Fruit fly (Drosophila melanogaster) whole organism, embryonic: ENCODE data around the gene S6KL.
A peak's percentile ranks its signal among the peaks of the same experiment; 100 is the strongest.

Experiments
- Asciz ChIP-seq: fragments of 200-800 bp; sonication (Bioruptor generic); optimal IDR thresholded peaks from 2 replicates; lab custom pipeline; 2017; ENCODE audit warnings: missing biosample characterization, mild to moderate bottlenecking, missing genetic modification characterization, missing genetic modification reagents
- Atf-2 ChIP-seq: fragments of 200-800 bp; sonication (Bioruptor generic); optimal IDR thresholded peaks from 2 replicates; lab custom pipeline; 2016; ENCODE audit warnings: missing biosample characterization, missing genetic modification characterization
- CG11398 ChIP-seq: fragments of 200-800 bp; sonication (Bioruptor generic); optimal IDR thresholded peaks from 2 replicates; lab custom pipeline; 2016; ENCODE audit warnings: missing biosample characterization, missing genetic modification characterization
- CG11504 ChIP-seq: fragments of 200-800 bp; sonication (Bioruptor generic); optimal IDR thresholded peaks from 3 replicates; lab custom pipeline; 2019; ENCODE audit warnings: missing biosample characterization, mild to moderate bottlenecking, missing genetic modification characterization, moderate library complexity
- CG11560 ChIP-seq: fragments of 200-800 bp; sonication (Bioruptor generic); IDR thresholded peaks from 3 replicates; pipeline ENCODE4 v1.3.6; 2022; ENCODE audit warnings: missing biosample characterization, missing genetic modification characterization
- CG14710 ChIP-seq: fragments of 200-800 bp; sonication (Bioruptor generic); optimal IDR thresholded peaks from 3 replicates; lab custom pipeline; 2019; ENCODE audit warnings: missing biosample characterization, mild to moderate bottlenecking, missing genetic modification characterization, moderate library complexity
- CG16813 ChIP-seq: fragments of 200-800 bp; sonication (Bioruptor generic); IDR thresholded peaks from 3 replicates; pipeline ENCODE4 v1.3.6; 2022; ENCODE audit warnings: missing biosample characterization, missing genetic modification characterization; ENCODE audit not compliant: partially characterized antibody
- CG16863 ChIP-seq: fragments of 200-800 bp; sonication (Bioruptor generic); optimal IDR thresholded peaks from 3 replicates; lab custom pipeline; 2016; ENCODE audit warnings: missing biosample characterization, missing genetic modification characterization
- CG17361 ChIP-seq: fragments of 200-800 bp; sonication (Bioruptor generic); IDR thresholded peaks from 3 replicates; pipeline ENCODE4 v1.3.6; 2022; ENCODE audit warnings: missing biosample characterization, missing genetic modification characterization
- CG1792 ChIP-seq: fragments of 200-800 bp; sonication (Bioruptor generic); optimal IDR thresholded peaks from 2 replicates; lab custom pipeline; 2016; ENCODE audit warnings: missing biosample characterization, missing genetic modification characterization
- CG2678 ChIP-seq: fragments of 200-800 bp; sonication (Bioruptor generic); optimal IDR thresholded peaks from 3 replicates; lab custom pipeline; 2019; ENCODE audit warnings: missing biosample characterization, mild to moderate bottlenecking, missing genetic modification characterization, moderate library complexity
- CG2875 ChIP-seq: fragments of 200-800 bp; sonication (Bioruptor generic); optimal IDR thresholded peaks from 2 replicates; lab custom pipeline; 2017; ENCODE audit warnings: missing biosample characterization, mild to moderate bottlenecking, missing genetic modification characterization, missing genetic modification reagents
- CG30020 ChIP-seq: fragments of 200-800 bp; optimal IDR thresholded peaks from 2 replicates; lab custom pipeline; 2019; ENCODE audit warnings: missing biosample characterization, mild to moderate bottlenecking, missing genetic modification characterization, moderate library complexity
- CG32532 ChIP-seq: fragments of 200-800 bp; sonication (Bioruptor generic); IDR thresholded peaks from 2 replicates; pipeline ENCODE4 v1.3.6; 2022; ENCODE audit warnings: missing biosample characterization, missing genetic modification characterization
- CG42726 ChIP-seq: fragments of 200-800 bp; sonication (Bioruptor generic); IDR thresholded peaks from 2 replicates; pipeline ENCODE4 v1.3.6; 2022; ENCODE audit warnings: missing biosample characterization, missing genetic modification characterization; ENCODE audit not compliant: partially characterized antibody
- CG43689 ChIP-seq: fragments of 200-800 bp; sonication (Bioruptor generic); IDR thresholded peaks from 2 replicates; pipeline ENCODE4 v1.3.6; 2022; ENCODE audit warnings: missing biosample characterization, missing genetic modification characterization
- CG5180 ChIP-seq: fragments of 200-800 bp; sonication (Bioruptor generic); optimal IDR thresholded peaks from 3 replicates; lab custom pipeline; 2017; ENCODE audit warnings: missing biosample characterization, missing genetic modification characterization, mild to moderate bottlenecking, moderate library complexity, missing genetic modification reagents
- CG6654 ChIP-seq: fragments of 200-800 bp; sonication (Bioruptor generic); optimal IDR thresholded peaks from 2 replicates; lab custom pipeline; 2017; ENCODE audit warnings: missing biosample characterization, mild to moderate bottlenecking, missing genetic modification characterization
- CG6854 ChIP-seq: fragments of 200-800 bp; sonication (Bioruptor generic); optimal IDR thresholded peaks from 3 replicates; lab custom pipeline; 2017; ENCODE audit warnings: missing biosample characterization, mild to moderate bottlenecking, missing genetic modification characterization
- CG8290 ChIP-seq, 3 experiments: fragments of 200-800 bp; sonication (Bioruptor generic); optimal IDR thresholded peaks; 2 replicates each; lab custom pipeline; 2016 to 2019; ENCODE audit warnings: missing biosample characterization in 3 of 3, missing genetic modification characterization in 3 of 3, mild to moderate bottlenecking in 2 of 3, moderate library complexity in 1 of 3
- CG8478 ChIP-seq: fragments of >200 bp; optimal IDR thresholded peaks from 2 replicates; lab custom pipeline; 2018
- Deaf1 ChIP-seq: fragments of 200-800 bp; optimal IDR thresholded peaks from 3 replicates; lab custom pipeline; 2019; ENCODE audit warnings: missing biosample characterization, mild to moderate bottlenecking, missing genetic modification characterization, moderate library complexity
- Dip3 ChIP-seq: fragments of 200-800 bp; sonication (Bioruptor generic); optimal IDR thresholded peaks from 3 replicates; lab custom pipeline; 2016; ENCODE audit warnings: missing biosample characterization, missing genetic modification characterization
- Dref ChIP-seq: fragments of 200-800 bp; sonication (Bioruptor generic); IDR thresholded peaks from 2 replicates; pipeline ENCODE4 v1.3.6; 2022; ENCODE audit warnings: missing biosample characterization, missing genetic modification characterization
- E2f1 ChIP-seq: fragments of 200-800 bp; sonication (Bioruptor generic); IDR thresholded peaks from 2 replicates; pipeline ENCODE4 v1.3.6; 2022; ENCODE audit warnings: missing biosample characterization, missing genetic modification characterization
- Ets65A ChIP-seq: fragments of 200-800 bp; sonication (Bioruptor generic); peaks from one replicate; lab custom pipeline; 2016; ENCODE audit warnings: missing biosample characterization, missing genetic modification characterization
- Jarid2 ChIP-seq: fragments of 200-800 bp; sonication (Bioruptor generic); optimal IDR thresholded peaks from 3 replicates; lab custom pipeline; 2017; ENCODE audit warnings: mild to moderate bottlenecking, missing biosample characterization, missing genetic modification reagents, missing genetic modification characterization
- MESR4 ChIP-seq: fragments of 200-800 bp; sonication (Bioruptor generic); optimal IDR thresholded peaks from 2 replicates; lab custom pipeline; 2018; ENCODE audit warnings: missing biosample characterization, mild to moderate bottlenecking, missing genetic modification characterization, moderate library complexity
- Mad ChIP-seq: fragments of 200-800 bp; sonication (Bioruptor generic); optimal IDR thresholded peaks from 2 replicates; lab custom pipeline; 2016; ENCODE audit warnings: missing biosample characterization, missing genetic modification characterization
- Med ChIP-seq: fragments of 200-800 bp; sonication (Bioruptor generic); peaks from one replicate; lab custom pipeline; 2016; ENCODE audit warnings: missing biosample characterization, missing genetic modification characterization, mild to moderate bottlenecking, inconsistent platforms, moderate library complexity
- NC2β ChIP-seq: fragments of 200-800 bp; sonication (Bioruptor generic); optimal IDR thresholded peaks from 2 replicates; lab custom pipeline; 2016; ENCODE audit warnings: missing biosample characterization, missing genetic modification characterization
- Ssrp ChIP-seq: fragments of 200-800 bp; sonication (Bioruptor generic); optimal IDR thresholded peaks from 2 replicates; lab custom pipeline; 2018; ENCODE audit warnings: missing biosample characterization, mild to moderate bottlenecking, missing genetic modification characterization, moderate library complexity
- YL-1 ChIP-seq: fragments of 200-800 bp; sonication (Bioruptor generic); optimal IDR thresholded peaks from 3 replicates; lab custom pipeline; 2017; ENCODE audit warnings: missing biosample characterization, mild to moderate bottlenecking, missing genetic modification characterization
- bsh ChIP-seq, 2 experiments: fragments of 200-800 bp; sonication (Bioruptor generic); optimal IDR thresholded peaks; 2 replicates each; lab custom pipeline; 2017 to 2018; ENCODE audit warnings: mild to moderate bottlenecking in 2 of 2, missing biosample characterization in 2 of 2, missing genetic modification characterization in 2 of 2, moderate library complexity in 1 of 2
- cg ChIP-seq: fragments of 200-800 bp; sonication (Bioruptor generic); optimal IDR thresholded peaks from 3 replicates; lab custom pipeline; 2019; ENCODE audit warnings: missing biosample characterization, mild to moderate bottlenecking, missing genetic modification characterization, moderate library complexity
- chm ChIP-seq: fragments of 200-800 bp; sonication (Bioruptor generic); IDR thresholded peaks from 2 replicates; pipeline ENCODE4 v1.3.6; 2022; ENCODE audit warnings: missing biosample characterization, missing genetic modification characterization
- ci ChIP-seq: fragments of 200-800 bp; sonication (Bioruptor generic); IDR thresholded peaks from 3 replicates; pipeline ENCODE4 v1.3.6; 2022; ENCODE audit warnings: missing biosample characterization, missing genetic modification characterization
- corto ChIP-seq: fragments of 200-800 bp; sonication (Bioruptor generic); optimal IDR thresholded peaks from 2 replicates; lab custom pipeline; 2016; ENCODE audit warnings: missing biosample characterization, mild to moderate bottlenecking, missing genetic modification characterization, moderate library complexity
- dimm ChIP-seq: fragments of 200-800 bp; sonication (Bioruptor generic); IDR thresholded peaks from 2 replicates; pipeline ENCODE4 v1.3.6; 2022; ENCODE audit warnings: missing biosample characterization, missing genetic modification characterization
- ewg ChIP-seq: fragments of 200-800 bp; sonication (Bioruptor generic); optimal IDR thresholded peaks from 3 replicates; lab custom pipeline; 2017; ENCODE audit warnings: mild to moderate bottlenecking, missing biosample characterization, missing genetic modification reagents, missing genetic modification characterization
- fd3F ChIP-seq: fragments of 200-800 bp; sonication (Bioruptor generic); optimal IDR thresholded peaks from 2 replicates; lab custom pipeline; 2018; ENCODE audit warnings: missing biosample characterization, mild to moderate bottlenecking, missing genetic modification characterization, moderate library complexity
- ftz-f1 ChIP-seq: fragments of 200-800 bp; sonication (Bioruptor generic); optimal IDR thresholded peaks from 2 replicates; lab custom pipeline; 2016; ENCODE audit warnings: missing biosample characterization, missing genetic modification characterization
- fu2 ChIP-seq: fragments of 200-800 bp; sonication (Bioruptor generic); optimal IDR thresholded peaks from 2 replicates; lab custom pipeline; 2016; ENCODE audit warnings: missing biosample characterization, missing genetic modification characterization
- lilli ChIP-seq: fragments of 200-800 bp; sonication (Bioruptor generic); optimal IDR thresholded peaks from 3 replicates; lab custom pipeline; 2016; ENCODE audit warnings: missing biosample characterization, missing genetic modification characterization
- mam ChIP-seq: fragments of 200-800 bp; sonication (Bioruptor generic); optimal IDR thresholded peaks from 3 replicates; lab custom pipeline; 2016; ENCODE audit warnings: missing biosample characterization, missing genetic modification characterization
- nom ChIP-seq: fragments of 200-800 bp; sonication (Bioruptor generic); optimal IDR thresholded peaks from 2 replicates; lab custom pipeline; 2017; ENCODE audit warnings: missing biosample characterization, missing genetic modification characterization, mild to moderate bottlenecking, moderate library complexity, missing genetic modification reagents
- pnt ChIP-seq: fragments of 200-800 bp; sonication (Bioruptor generic); optimal IDR thresholded peaks from 3 replicates; lab custom pipeline; 2016; ENCODE audit warnings: missing biosample characterization, missing genetic modification characterization
- sens ChIP-seq: fragments of 200-800 bp; sonication (Bioruptor generic); peaks from one replicate; lab custom pipeline; 2016; ENCODE audit warnings: missing biosample characterization, missing genetic modification characterization
- stwl ChIP-seq: fragments of 200-800 bp; sonication (Bioruptor generic); optimal IDR thresholded peaks from 3 replicates; lab custom pipeline; 2018; ENCODE audit warnings: missing biosample characterization, mild to moderate bottlenecking, missing genetic modification characterization, moderate library complexity
- zfh2 ChIP-seq: fragments of 200-800 bp; sonication (Bioruptor generic); optimal IDR thresholded peaks from 2 replicates; lab custom pipeline; 2016; ENCODE audit warnings: missing biosample characterization, missing genetic modification characterization

S6KL gene

dm6 chrX:18773817-18774216 lies 14.4 kb upstream of the S6KL start, which contains the start of gene CCKLR-17D3:
CCKLR-17D3 (minus strand) TSS chrX:18774027.
- TF ChIP-seq Ets65A (GFP tag; lab: Kevin White, UChicago) (peak; percentile 27), CG14710 (no peak), lilli (GFP tag; lab: Kevin White, UChicago) (no peak), CG8290 (GFP tag; optimal IDR thresholded peaks at IDR 0.05; lab: Kevin White, UChicago) (no peak), CG8290 (tag; optimal IDR thresholded peaks at IDR 0.05; lab: Kevin White, UChicago) (peak in 1 of 2 experiments; percentile 23), CG5180 (GFP tag; lab: Kevin White, UChicago) (peak; percentile 27), nom (GFP tag; lab: Kevin White, UChicago) (peak; percentile 5), Mad (GFP tag; lab: Kevin White, UChicago) (peak; percentile 2), dimm (GFP tag; lab: Robert Waterston, UW) (no peak), ewg (peak; percentile 74), Dip3 (GFP tag; lab: Kevin White, UChicago) (no peak), chm (GFP tag; lab: Robert Waterston, UW) (0 out of 2 replicates have a peak, but pooled peaks have one; percentile 23), Deaf1 (tag; lab: Kevin White, UChicago) (peak; percentile 88), Med (GFP tag; lab: Kevin White, UChicago) (peak; percentile 87), sens (GFP tag; lab: Kevin White, UChicago) (peak; percentile 72), CG17361 (no peak), CG42726 (GFP tag; lab: Robert Waterston, UW) (peak; percentile 29; the same call in 1 of the 2 replicates), CG11504 (tag; lab: Kevin White, UChicago) (peak; percentile 99), CG16813 (GFP tag; lab: Robert Waterston, UW) (0 out of 3 replicates have a peak, but pooled peaks have one; percentile 14), Jarid2 (peak; percentile 71), E2f1 (no peak), ci (0 out of 3 replicates have a peak, but pooled peaks have one; percentile 55)

- no peak for TF ChIP-seq Atf-2 (GFP tag; lab: Kevin White, UChicago)
- no peak for TF ChIP-seq CG6654 (GFP tag; lab: Kevin White, UChicago)
- TF ChIP-seq NC2β (GFP tag; lab: Kevin White, UChicago): peak; percentile 17
- no peak for TF ChIP-seq fu2
- peak; percentile 12 for TF ChIP-seq mam (GFP tag; lab: Kevin White, UChicago)
- TF ChIP-seq Dref (GFP tag; lab: Robert Waterston, UW): no peak
- peak; percentile 7 to 54 for TF ChIP-seq bsh (GFP tag; optimal IDR thresholded peaks at IDR 0.05; lab: Kevin White, UChicago)
- peak; percentile 65 for TF ChIP-seq Jarid2
- TF ChIP-seq CG2875 (GFP tag; lab: Kevin White, UChicago): peak; percentile 10
- no peak for TF ChIP-seq Asciz (GFP tag; lab: Kevin White, UChicago)
- no peak for TF ChIP-seq fd3F (GFP tag; lab: Kevin White, UChicago)
- TF ChIP-seq CG2678 (tag; lab: Kevin White, UChicago): no peak
- peak; percentile 63 for TF ChIP-seq CG8478 (lab: Kevin White, UChicago)
- no peak for TF ChIP-seq CG32532 (GFP tag; lab: Robert Waterston, UW)
- no peak for TF ChIP-seq corto
- TF ChIP-seq CG1792: no peak
- TF ChIP-seq zfh2 (GFP tag; lab: Kevin White, UChicago): no peak
- peak; percentile 13 for TF ChIP-seq CG16863
- TF ChIP-seq Ssrp (tag; lab: Kevin White, UChicago): no peak
- TF ChIP-seq ftz-f1 (GFP tag; lab: Kevin White, UChicago): no peak
- peak; percentile 22 for TF ChIP-seq pnt
- peak; percentile 30 for TF ChIP-seq YL-1 (GFP tag; lab: Kevin White, UChicago)
- no peak for TF ChIP-seq CG43689 (GFP tag; lab: Robert Waterston, UW)
- TF ChIP-seq cg (GFP tag; lab: Kevin White, UChicago): no peak
- TF ChIP-seq MESR4 (GFP tag; lab: Kevin White, UChicago): no peak
- peak; percentile 21 for TF ChIP-seq CG6854 (GFP tag; lab: Kevin White, UChicago)
- no peak for TF ChIP-seq CG11560 (tag; lab: Robert Waterston, UW)
- TF ChIP-seq CG30020: no peak
- TF ChIP-seq stwl: no peak
- no peak for TF ChIP-seq CG11398 (GFP tag; lab: Kevin White, UChicago)
Observed at dm6 chrX:18774818-18775343, 13.4 kb upstream of the S6KL start, which contains the start of gene CG6891. CG6891 (plus strand) TSS chrX:18775228.
